Fruit fly (Drosophila melanogaster) whole organism, embryonic: Measurements from ENCODE around the gene lute.

ENCODE experiments used
- CG32532 ChIP-seq: fragments of 200-800 bp; sonication (Bioruptor generic); IDR thresholded peaks from 2 replicates; pipeline ENCODE4 v1.3.6; 2022; ENCODE audit warnings: missing biosample characterization, missing genetic modification characterization
- ems ChIP-seq: fragments of 200-800 bp; sonication (Bioruptor generic); optimal IDR thresholded peaks from 3 replicates; lab custom pipeline; 2016; ENCODE audit warnings: missing biosample characterization, missing genetic modification characterization
- insv ChIP-seq, 2 experiments: fragments of 200-800 bp; sonication (Bioruptor generic); optimal IDR thresholded peaks; 3 replicates each; lab custom pipeline; 2016 to 2018; ENCODE audit warnings: missing biosample characterization in 2 of 2, missing genetic modification characterization in 2 of 2
- usp ChIP-seq: fragments of >200 bp; optimal IDR thresholded peaks from 2 replicates; lab custom pipeline; 2017; ENCODE audit warnings: missing biosample characterization, missing genetic modification characterization
- z ChIP-seq: fragments of 200-800 bp; sonication (Bioruptor generic); IDR thresholded peaks from 3 replicates; pipeline ENCODE4 v1.3.6; 2022; ENCODE audit warnings: missing biosample characterization, missing genetic modification characterization

- TF ChIP-seq insv (GFP tag; optimal IDR thresholded peaks at IDR 0.05; lab: Kevin White, UChicago) (peak in 1 of 2 experiments; percentile 36), z (GFP tag; lab: Robert Waterston, UW) (no peak), ems (GFP tag; lab: Kevin White, UChicago) (peak; percentile 41), usp (no peak), CG32532 (peak; percentile 63)
Measured at dm6 chr3R:17385329-17386019, 5.7 kb downstream of the lute start.
